Fruit fly (Drosophila melanogaster) S2 (cell line): Measurements from ENCODE around the gene CG33293.

Source experiments
- CG8478 ChIP-seq: fragments of >200 bp; optimal IDR thresholded peaks from 2 replicates; lab custom pipeline; 2018
- CTCF ChIP-seq, 2 experiments: fragments of >200 bp; optimal IDR thresholded peaks; 2 replicates each; lab custom pipeline; 2018

dm6 chr3R:5256462-5257146 is 16.1 kb upstream of the CG33293 start, which contains the start of the genes Enoph and Hph:
- TF ChIP-seq CG8478 (lab: Kevin White, UChicago) (no peak), CTCF (optimal IDR thresholded peaks at IDR 0.05; lab: Kevin White, UChicago) (no peak)
